Fruit fly (Drosophila melanogaster) whole organism, prepupa: ENCODE data around the gene CG32437.

Experiments
- CG10631 ChIP-seq: fragments of 200-800 bp; sonication (Bioruptor generic); optimal IDR thresholded peaks from 2 replicates; lab custom pipeline; 2016; ENCODE audit warnings: missing biosample characterization, missing genetic modification characterization
- CG11294 ChIP-seq: fragments of 200-800 bp; sonication (Bioruptor generic); IDR thresholded peaks from 2 replicates; pipeline ENCODE4 v1.3.6; 2022; ENCODE audit warnings: missing biosample characterization, missing genetic modification characterization
- CG11762 ChIP-seq: fragments of 200-800 bp; sonication (Bioruptor generic); optimal IDR thresholded peaks from 3 replicates; lab custom pipeline; 2016; ENCODE audit warnings: missing biosample characterization, missing genetic modification characterization; ENCODE audit not compliant: insufficient read depth
- CG1621 ChIP-seq: fragments of 200-800 bp; sonication (Bioruptor generic); optimal IDR thresholded peaks from 3 replicates; lab custom pipeline; 2018; ENCODE audit warnings: missing biosample characterization, mild to moderate bottlenecking, missing genetic modification characterization
- CG16779 ChIP-seq: fragments of 200-800 bp; sonication (Bioruptor generic); optimal IDR thresholded peaks from 3 replicates; lab custom pipeline; 2017; ENCODE audit warnings: missing biosample characterization, mild to moderate bottlenecking, missing genetic modification characterization
- CG3032 ChIP-seq: fragments of 200-800 bp; optimal IDR thresholded peaks from 2 replicates; lab custom pipeline; 2019; ENCODE audit warnings: missing biosample characterization, mild to moderate bottlenecking, missing genetic modification characterization, moderate library complexity
- CG31627 ChIP-seq: fragments of 200-800 bp; sonication (Bioruptor generic); optimal IDR thresholded peaks from 3 replicates; lab custom pipeline; 2016; ENCODE audit warnings: missing biosample characterization, missing genetic modification characterization
- CG34406 ChIP-seq: fragments of 200-800 bp; sonication (Bioruptor generic); optimal IDR thresholded peaks from 3 replicates; lab custom pipeline; 2016; ENCODE audit warnings: missing biosample characterization, missing genetic modification characterization
- CG3919 ChIP-seq: fragments of 200-800 bp; sonication (Bioruptor generic); optimal IDR thresholded peaks from 3 replicates; lab custom pipeline; 2016; ENCODE audit warnings: missing biosample characterization, missing genetic modification characterization
- CG4318 ChIP-seq: fragments of 200-800 bp; sonication (Bioruptor generic); optimal IDR thresholded peaks from 3 replicates; lab custom pipeline; 2017; ENCODE audit warnings: missing biosample characterization, mild to moderate bottlenecking, missing genetic modification characterization
- CG6163 ChIP-seq: fragments of 200-800 bp; sonication (Bioruptor generic); IDR thresholded peaks from 3 replicates; pipeline ENCODE4 v1.3.6; 2022; ENCODE audit warnings: missing biosample characterization, missing genetic modification characterization
- CG6276 ChIP-seq: fragments of 200-800 bp; sonication (Bioruptor generic); optimal IDR thresholded peaks from 2 replicates; lab custom pipeline; 2017; ENCODE audit warnings: missing biosample characterization, mild to moderate bottlenecking, missing genetic modification characterization
- CG6792 ChIP-seq: fragments of 200-800 bp; sonication (Bioruptor generic); optimal IDR thresholded peaks from 3 replicates; lab custom pipeline; 2016; ENCODE audit warnings: missing biosample characterization, missing genetic modification characterization
- CG6808 ChIP-seq: fragments of 200-800 bp; sonication (Bioruptor generic); optimal IDR thresholded peaks from 3 replicates; lab custom pipeline; 2017; ENCODE audit warnings: missing biosample characterization, missing genetic modification characterization, mild to moderate bottlenecking, moderate library complexity, missing genetic modification reagents
- CG7368 ChIP-seq: fragments of 200-800 bp; sonication (Bioruptor generic); optimal IDR thresholded peaks from 3 replicates; lab custom pipeline; 2016; ENCODE audit warnings: missing biosample characterization, missing genetic modification characterization
- CG8119 ChIP-seq: fragments of 200-800 bp; sonication (Bioruptor generic); IDR thresholded peaks from 3 replicates; pipeline ENCODE4 v1.3.6; 2022; ENCODE audit warnings: missing biosample characterization, missing genetic modification characterization
- CG8319 ChIP-seq: fragments of 200-800 bp; sonication (Bioruptor generic); optimal IDR thresholded peaks from 3 replicates; lab custom pipeline; 2016; ENCODE audit warnings: missing biosample characterization, missing genetic modification characterization
- CG8632 ChIP-seq: fragments of 200-800 bp; sonication (Bioruptor generic); optimal IDR thresholded peaks from 3 replicates; lab custom pipeline; 2016; ENCODE audit warnings: missing biosample characterization, missing genetic modification characterization
- CG9139 ChIP-seq: fragments of 200-800 bp; sonication (Bioruptor generic); optimal IDR thresholded peaks from 3 replicates; lab custom pipeline; 2017; ENCODE audit warnings: missing biosample characterization, mild to moderate bottlenecking, missing genetic modification characterization
- Eip93F ChIP-seq: fragments of 200-800 bp; sonication (Bioruptor generic); optimal IDR thresholded peaks from 2 replicates; lab custom pipeline; 2016; ENCODE audit warnings: missing biosample characterization, mild to moderate bottlenecking, missing genetic modification characterization
- Ets96B ChIP-seq: fragments of 200-800 bp; optimal IDR thresholded peaks from 2 replicates; lab custom pipeline; 2019; ENCODE audit warnings: missing biosample characterization, mild to moderate bottlenecking, missing genetic modification characterization, moderate library complexity
- Hr38 ChIP-seq: sonication (Bioruptor generic); optimal IDR thresholded peaks from 2 replicates; lab custom pipeline; 2016; ENCODE audit warnings: missing biosample characterization, missing genetic modification characterization
- Hr39 ChIP-seq: fragments of 200-800 bp; sonication (Bioruptor generic); optimal IDR thresholded peaks from 2 replicates; lab custom pipeline; 2016; ENCODE audit warnings: missing biosample characterization, missing genetic modification characterization
- Hr4 ChIP-seq: fragments of 200-800 bp; sonication (Bioruptor generic); optimal IDR thresholded peaks from 3 replicates; lab custom pipeline; 2016; ENCODE audit warnings: missing biosample characterization, missing genetic modification characterization
- Lpt ChIP-seq: fragments of 200-800 bp; sonication (Bioruptor generic); optimal IDR thresholded peaks from 3 replicates; lab custom pipeline; 2016; ENCODE audit warnings: missing biosample characterization, missing genetic modification characterization
- Met ChIP-seq: fragments of 200-800 bp; sonication (Bioruptor generic); optimal IDR thresholded peaks from 3 replicates; lab custom pipeline; 2016; ENCODE audit warnings: missing biosample characterization, missing genetic modification characterization
- OdsH ChIP-seq: fragments of 200-800 bp; sonication (Bioruptor generic); optimal IDR thresholded peaks from 3 replicates; lab custom pipeline; 2016; ENCODE audit warnings: missing biosample characterization, missing genetic modification characterization
- Smox ChIP-seq: fragments of 200-800 bp; sonication (Bioruptor generic); optimal IDR thresholded peaks from 3 replicates; lab custom pipeline; 2016; ENCODE audit warnings: missing biosample characterization, missing genetic modification characterization
- Sox102F ChIP-seq: fragments of 200-800 bp; sonication (Bioruptor generic); optimal IDR thresholded peaks from 2 replicates; lab custom pipeline; 2016; ENCODE audit warnings: missing biosample characterization, mild to moderate bottlenecking, missing genetic modification characterization
- Sox14 ChIP-seq: fragments of 200-800 bp; sonication (Bioruptor generic); optimal IDR thresholded peaks from 3 replicates; lab custom pipeline; 2016; ENCODE audit warnings: missing biosample characterization, missing genetic modification characterization
- achi ChIP-seq: fragments of 200-800 bp; sonication (Bioruptor generic); optimal IDR thresholded peaks from 3 replicates; lab custom pipeline; 2016; ENCODE audit warnings: missing biosample characterization, missing genetic modification characterization
- acj6 ChIP-seq: fragments of 200-800 bp; sonication (Bioruptor generic); optimal IDR thresholded peaks from 3 replicates; lab custom pipeline; 2016; ENCODE audit warnings: missing biosample characterization, missing genetic modification characterization
- cyc ChIP-seq: fragments of 200-800 bp; sonication (Bioruptor generic); optimal IDR thresholded peaks from 3 replicates; lab custom pipeline; 2016; ENCODE audit warnings: missing biosample characterization, missing genetic modification characterization
- dac ChIP-seq: fragments of 200-800 bp; sonication (Bioruptor generic); optimal IDR thresholded peaks from 2 replicates; lab custom pipeline; 2017; ENCODE audit warnings: missing biosample characterization, mild to moderate bottlenecking, missing genetic modification characterization
- dsx ChIP-seq: fragments of 200-800 bp; optimal IDR thresholded peaks from 3 replicates; lab custom pipeline; 2019; ENCODE audit warnings: missing biosample characterization, mild to moderate bottlenecking, missing genetic modification characterization, moderate library complexity; ENCODE audit not compliant: poor library complexity, severe bottlenecking
- esn ChIP-seq: fragments of 200-800 bp; sonication (Bioruptor generic); optimal IDR thresholded peaks from 2 replicates; lab custom pipeline; 2016; ENCODE audit warnings: missing biosample characterization, mild to moderate bottlenecking, missing genetic modification characterization, moderate library complexity
- fd59A ChIP-seq: fragments of 200-800 bp; sonication (Bioruptor generic); optimal IDR thresholded peaks from 2 replicates; lab custom pipeline; 2017; ENCODE audit warnings: missing biosample characterization, mild to moderate bottlenecking, missing genetic modification characterization, missing genetic modification reagents
- fd85E ChIP-seq: fragments of 200-800 bp; sonication (Bioruptor generic); optimal IDR thresholded peaks from 3 replicates; lab custom pipeline; 2016; ENCODE audit warnings: missing biosample characterization, missing genetic modification characterization
- fkh ChIP-seq: fragments of 200-800 bp; sonication (Bioruptor generic); optimal IDR thresholded peaks from 3 replicates; lab custom pipeline; 2017; ENCODE audit warnings: missing biosample characterization, mild to moderate bottlenecking, missing genetic modification characterization, moderate library complexity
- net ChIP-seq: fragments of 200-800 bp; sonication (Bioruptor generic); optimal IDR thresholded peaks from 3 replicates; lab custom pipeline; 2016; ENCODE audit warnings: missing biosample characterization, missing genetic modification characterization
- pdm3 ChIP-seq: fragments of 200-800 bp; sonication (Bioruptor generic); optimal IDR thresholded peaks from 3 replicates; lab custom pipeline; 2016; ENCODE audit warnings: missing biosample characterization, missing genetic modification characterization
- salr ChIP-seq, 2 experiments: fragments of 200-800 bp; sonication (Bioruptor generic); optimal IDR thresholded peaks; 3 replicates each; lab custom pipeline; 2016 to 2018; ENCODE audit warnings: missing biosample characterization in 2 of 2, missing genetic modification characterization in 2 of 2, mild to moderate bottlenecking in 1 of 2
- spab ChIP-seq: fragments of 200-800 bp; sonication (Bioruptor generic); optimal IDR thresholded peaks from 2 replicates; lab custom pipeline; 2017; ENCODE audit warnings: missing biosample characterization, mild to moderate bottlenecking, missing genetic modification characterization, missing genetic modification reagents
- ss ChIP-seq, 2 experiments: fragments of 200-800 bp; sonication (Bioruptor generic); optimal IDR thresholded peaks; 2 replicates in 1 of 2; 3 replicates in 1 of 2; lab custom pipeline; 2017 to 2018; ENCODE audit warnings: mild to moderate bottlenecking in 2 of 2, missing biosample characterization in 2 of 2, missing genetic modification characterization in 2 of 2, moderate library complexity in 1 of 2
- svp ChIP-seq: fragments of 200-800 bp; sonication (Bioruptor generic); peaks from one replicate; lab custom pipeline; 2016; ENCODE audit warnings: missing biosample characterization, missing genetic modification characterization
- topi ChIP-seq: fragments of 200-800 bp; sonication (Bioruptor generic); optimal IDR thresholded peaks from 3 replicates; lab custom pipeline; 2016; ENCODE audit warnings: missing biosample characterization, missing genetic modification characterization

CG32437 gene

dm6 chr3L:21346463-21347196 lies 10.9 kb upstream of the CG32437 start:
- TF ChIP-seq CG1621 (tag; lab: Kevin White, UChicago) = peak; percentile 43
- TF ChIP-seq CG8632 (GFP tag; lab: Kevin White, UChicago) = no peak
- peak; percentile 2 for TF ChIP-seq Ets96B (tag; lab: Kevin White, UChicago)
- TF ChIP-seq ss (GFP tag; optimal IDR thresholded peaks at IDR 0.05; lab: Kevin White, UChicago) = peak in 1 of 2 experiments; percentile 43

- TF ChIP-seq topi (GFP tag; lab: Kevin White, UChicago) (peak; percentile 64), Ets96B (tag; lab: Kevin White, UChicago) (peak; percentile 40), CG7368 (GFP tag; lab: Kevin White, UChicago) (peak; percentile 45), esn (peak; percentile 69), CG6808 (peak; percentile 37), Sox102F (GFP tag; lab: Kevin White, UChicago) (peak; percentile 48), Sox14 (GFP tag; lab: Kevin White, UChicago) (peak; percentile 62), dac (peak; percentile 57), svp (GFP tag; lab: Kevin White, UChicago) (peak; percentile 82), salr (GFP tag; optimal IDR thresholded peaks at IDR 0.05; lab: Kevin White, UChicago) (peak; percentile 49 to 83), CG4318 (GFP tag; lab: Kevin White, UChicago) (peak; percentile 74), net (peak; percentile 61), ss (GFP tag; optimal IDR thresholded peaks at IDR 0.05; lab: Kevin White, UChicago) (no peak), pdm3 (peak; percentile 67), Hr38 (GFP tag; lab: Kevin White, UChicago) (no peak), CG3919 (GFP tag; lab: Kevin White, UChicago) (peak; percentile 69), CG8119 (GFP tag; lab: Robert Waterston, UW) (peak; percentile 49; the same call in 2 of the 3 replicates), OdsH (GFP tag; lab: Kevin White, UChicago) (peak; percentile 76), fd85E (GFP tag; lab: Kevin White, UChicago) (no peak), CG11294 (peak; percentile 43; the same call in 1 of the 2 replicates), spab (GFP tag; lab: Kevin White, UChicago) (peak; percentile 59), cyc (GFP tag; lab: Kevin White, UChicago) (peak; percentile 55), achi (peak; percentile 53), fkh (GFP tag; lab: Kevin White, UChicago) (no peak), CG11762 (peak; percentile 53), CG9139 (GFP tag; lab: Kevin White, UChicago) (no peak), Hr39 (peak; percentile 67), Eip93F (no peak), acj6 (GFP tag; lab: Kevin White, UChicago) (peak; percentile 75), CG3032 (tag; lab: Kevin White, UChicago) (peak; percentile 51), Hr4 (peak; percentile 83), CG6792 (GFP tag; lab: Kevin White, UChicago) (peak; percentile 46), CG10631 (GFP tag; lab: Kevin White, UChicago) (peak; percentile 75), fd59A (GFP tag; lab: Kevin White, UChicago) (peak; percentile 65), CG34406 (GFP tag; lab: Kevin White, UChicago) (peak; percentile 44), dsx (GFP tag; lab: Kevin White, UChicago) (no peak), Met (GFP tag; lab: Kevin White, UChicago) (peak; percentile 61), CG6276 (GFP tag; lab: Kevin White, UChicago) (peak; percentile 49), CG8319 (GFP tag; lab: Kevin White, UChicago) (peak; percentile 55), Smox (GFP tag; lab: Kevin White, UChicago) (peak; percentile 56), CG16779 (tag; lab: Kevin White, UChicago) (no peak), CG1621 (tag; lab: Kevin White, UChicago) (peak; percentile 32), Lpt (peak; percentile 39), CG6163 (GFP tag; lab: Robert Waterston, UW) (peak; percentile 52; the same call in 2 of the 3 replicates), CG31627 (GFP tag; lab: Kevin White, UChicago) (peak; percentile 67)
Observed at dm6 chr3L:21347197-21347831, 10.2 kb upstream of the CG32437 start.
